Worm (Caenorhabditis elegans) whole organism, L4/young adult: ENCODE results near the gene fbxa-166.

Experiments used
- W03F9.2 ChIP-seq: fragments of 150-350 bp; optimal IDR thresholded peaks from 2 replicates; lab custom pipeline; 2014; ENCODE audit warnings: missing biosample characterization, missing genetic modification characterization
- dao-5 ChIP-seq: sonication (generic microtip); optimal IDR thresholded peaks from 2 replicates; lab custom pipeline; 2016; ENCODE audit warnings: missing genotype, missing genetic modification characterization, moderate library complexity, missing compliant biosample characterization
- him-1 ChIP-seq: sonication (generic microtip); optimal IDR thresholded peaks from 2 replicates; lab custom pipeline; 2016; ENCODE audit warnings: missing genotype, missing genetic modification reagents, missing genetic modification characterization, missing compliant biosample characterization

The fbxa-166 gene

DNA sequence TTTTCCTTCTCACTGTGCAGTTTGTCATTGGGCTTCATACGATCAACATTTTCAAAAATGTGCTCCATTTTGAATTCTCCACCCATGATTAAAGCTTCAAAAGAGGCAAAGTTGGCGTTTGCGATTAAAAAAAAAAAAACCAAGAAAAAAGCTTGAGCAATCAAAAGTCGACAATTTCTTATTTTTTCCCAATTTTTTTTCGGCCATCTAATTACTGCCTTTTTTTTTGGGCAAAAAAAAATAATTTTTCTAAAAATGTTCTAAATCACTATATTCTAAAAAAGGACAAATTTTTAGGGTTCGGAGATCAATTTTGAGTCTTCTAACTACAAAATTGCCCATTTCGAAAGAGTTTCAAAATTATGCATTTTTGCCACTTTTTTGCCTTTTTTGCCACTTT, 42.8 kb downstream of the fbxa-166 start, which contains the start of gene K05F6.10:
Gene K05F6.10, minus strand, starts transcription at position 101 of the 400 bp plus-strand sequence.
- TF ChIP-seq dao-5 (tag; lab: Kevin White, UChicago), result no peak

DNA sequence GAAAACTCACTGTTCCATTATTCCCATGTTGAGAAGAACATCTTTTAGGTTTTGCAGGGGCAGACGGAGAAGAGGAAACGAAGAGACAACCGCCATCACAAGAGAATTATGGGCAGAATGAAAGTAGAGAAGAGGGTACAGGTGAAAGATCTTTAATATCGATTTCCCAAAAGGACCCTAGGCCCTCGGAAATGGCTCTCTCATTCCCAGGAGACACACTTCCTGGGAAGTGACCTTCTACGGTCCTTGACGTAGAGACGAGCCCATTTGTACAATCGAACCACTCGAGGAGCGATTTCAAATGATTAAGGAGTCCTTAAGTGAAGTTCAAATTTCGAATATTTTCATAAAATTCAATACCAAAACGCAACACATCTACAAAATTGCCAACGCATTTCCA, 47.8 kb downstream of the fbxa-166 start, which contains the start of gene fbxb-46:
Gene fbxb-46, minus strand, starts transcription at position 101 of the 400 bp plus-strand sequence.
- no peak for TF ChIP-seq him-1 (tag; lab: Kevin White, UChicago)
- no peak for TF ChIP-seq W03F9.2 (tag; lab: Kevin White, UChicago)
- TF ChIP-seq dao-5 (tag; lab: Kevin White, UChicago), result no peak

DNA sequence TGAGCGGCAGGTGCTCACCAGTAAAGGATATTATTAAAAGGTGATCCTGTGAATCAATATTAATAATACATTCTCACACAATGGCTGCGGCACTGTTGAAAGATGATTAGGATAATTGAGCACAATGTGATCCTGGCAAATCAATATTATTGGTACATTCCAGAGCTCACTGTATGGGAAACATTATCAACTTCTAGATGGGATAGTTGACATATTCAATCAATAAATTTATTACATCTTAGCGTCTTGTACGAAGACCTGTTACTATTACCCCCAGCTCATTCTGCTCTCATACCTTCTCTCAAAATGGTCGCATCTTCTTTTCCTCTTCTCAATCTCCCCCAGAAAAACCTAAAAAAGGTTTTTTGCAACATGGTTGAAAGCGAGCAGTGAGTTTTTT, 50.6 kb downstream of the fbxa-166 start, which contains the start of gene fbxb-49:
Gene fbxb-49, plus strand, starts transcription at position 301 of the 400 bp plus-strand sequence.
- no peak for TF ChIP-seq dao-5 (tag; lab: Kevin White, UChicago)
- no peak for TF ChIP-seq W03F9.2 (tag; lab: Kevin White, UChicago)
- no peak for TF ChIP-seq him-1 (tag; lab: Kevin White, UChicago)

DNA sequence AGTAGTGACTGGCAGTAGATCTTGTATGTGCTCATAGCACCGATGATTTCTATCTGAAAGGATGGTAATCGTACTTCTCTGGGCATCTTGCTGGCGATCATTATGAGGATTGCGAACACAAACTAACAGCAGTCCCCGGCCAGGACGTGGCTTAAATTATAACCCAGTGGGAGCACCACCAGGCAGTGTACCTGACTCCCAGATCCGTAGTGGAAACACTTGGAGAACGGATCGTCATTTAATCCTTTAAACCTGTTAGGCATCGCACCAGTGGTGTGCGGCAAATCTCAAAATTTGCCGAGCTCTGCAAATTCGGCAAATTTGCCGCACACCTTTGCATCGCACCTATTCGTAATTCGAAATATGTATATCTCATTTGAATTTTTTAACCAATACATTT, 51.2 kb downstream of the fbxa-166 start, which contains the start of gene K05F6.8:
Gene K05F6.8, minus strand, starts transcription at position 101 of the 400 bp plus-strand sequence.
- TF ChIP-seq dao-5 (tag; lab: Kevin White, UChicago), result no peak
- TF ChIP-seq him-1 (tag; lab: Kevin White, UChicago), result no peak
- TF ChIP-seq W03F9.2 (tag; lab: Kevin White, UChicago), result no peak
